Worm (Caenorhabditis elegans): ENCODE results near the gene C01G10.14.

DNA sequence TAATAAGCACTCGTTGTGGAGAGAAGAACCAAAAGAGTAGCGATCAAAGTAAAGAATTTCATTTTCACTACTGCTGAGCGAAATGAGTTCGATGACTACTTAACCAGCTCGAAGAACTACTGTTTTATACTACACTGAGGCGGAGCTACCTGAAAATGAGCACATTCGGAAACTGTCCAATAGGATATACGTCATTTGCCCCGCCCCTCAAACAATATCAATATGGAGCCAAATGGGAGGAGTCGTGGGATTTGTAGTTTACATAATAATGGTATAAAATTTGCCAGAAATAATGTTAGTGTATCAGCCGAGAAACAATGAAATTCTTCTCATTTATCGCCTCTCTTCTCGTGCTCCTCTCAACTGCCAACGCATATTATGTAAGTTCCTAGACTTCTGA, 16.3 kb downstream of the C01G10.14 start, which contains the start of the genes C01G10.5 and C01G10.4:
- no peak for TF ChIP-seq mes-4 (tag; optimal IDR thresholded peaks at IDR 0.05)
- no peak for TF ChIP-seq B0336.3 (GFP tag; IDR thresholded peaks at IDR 0.05)
- TF ChIP-seq F49E8.2 (tag; optimal IDR thresholded peaks at IDR 0.05; ENCODE audit: insufficient read depth): no peak
- TF ChIP-seq hmg-20 (GFP tag; IDR thresholded peaks at IDR 0.05): no peak
- no peak for TF ChIP-seq Y53G8AR.9 (GFP tag; conservative IDR thresholded peaks at IDR 0.05)
- no peak for TF ChIP-seq ccch-3 (GFP tag; optimal IDR thresholded peaks at IDR 0.05)
- no peak for TF ChIP-seq aptf-2 (GFP tag; conservative IDR thresholded peaks at IDR 0.05)
- no peak for TF ChIP-seq mcd-1 (GFP tag; IDR thresholded peaks at IDR 0.05)
- TF ChIP-seq dpff-1 (tag; optimal IDR thresholded peaks at IDR 0.05): no peak
